Fruit fly (Drosophila melanogaster): ENCODE results near the gene COX7A.

Gene COX7A

dm6 chr3R:8313038-8313437 lies 27.8 kb downstream of the COX7A start, which contains the start of gene CG7483:
Gene CG7483, plus strand, starts transcription at chr3R:8313208.
- no peak for TF ChIP-seq noc (tag; optimal IDR thresholded peaks at IDR 0.05)

- no peak for TF ChIP-seq noc (tag; optimal IDR thresholded peaks at IDR 0.05)
These were observed 28.8 kb downstream of the COX7A start, which contains the start of the genes CG11694 and CG11698 for dm6 chr3R:8312037-8312436. Gene CG11694, minus strand, starts transcription at chr3R:8312137. Gene CG11698, plus strand, starts transcription at chr3R:8312188.

dm6 chr3R:8310678-8311077 lies 30.2 kb downstream of the COX7A start, which contains the start of gene CG11693:
Gene CG11693, minus strand, starts transcription at chr3R:8310778.
- TF ChIP-seq noc (tag; optimal IDR thresholded peaks at IDR 0.05), result no peak

dm6 chr3R:8308515-8308959 lies 32.3 kb downstream of the COX7A start, which contains the start of gene tex:
Gene tex, minus strand, starts transcription at chr3R:8308645.
- TF ChIP-seq noc (tag; optimal IDR thresholded peaks at IDR 0.05), result no peak

- no peak for TF ChIP-seq noc (tag; optimal IDR thresholded peaks at IDR 0.05)
These were observed 33.6 kb downstream of the COX7A start for dm6 chr3R:8307283-8307682.

- TF ChIP-seq noc (tag; optimal IDR thresholded peaks at IDR 0.05), result no peak
These were observed 33.9 kb downstream of the COX7A start for dm6 chr3R:8306927-8307261.

- no peak for TF ChIP-seq noc (tag; optimal IDR thresholded peaks at IDR 0.05)
These were observed 34.5 kb downstream of the COX7A start for dm6 chr3R:8306188-8306926.

dm6 chr3R:8305110-8305509 lies 35.7 kb downstream of the COX7A start, which contains the start of gene Sgt1:
Gene Sgt1, minus strand, starts transcription at chr3R:8305274.
- no peak for TF ChIP-seq noc (tag; optimal IDR thresholded peaks at IDR 0.05)

dm6 chr3R:8303848-8304247 lies 37.0 kb downstream of the COX7A start, which contains the start of gene nac:
Gene nac, minus strand, starts transcription at chr3R:8304023.
- TF ChIP-seq noc (tag; optimal IDR thresholded peaks at IDR 0.05), result no peak

dm6 chr3R:8300928-8301752 lies 39.7 kb downstream of the COX7A start, which contains the start of the genes CG9626 and mRpL1:
Gene CG9626, minus strand, starts transcription at chr3R:8300978.
Gene mRpL1, plus strand, starts transcription at chr3R:8301440.
- TF ChIP-seq noc (tag; optimal IDR thresholded peaks at IDR 0.05), result no peak

- TF ChIP-seq noc (tag; optimal IDR thresholded peaks at IDR 0.05), result no peak
These were observed 48.8 kb downstream of the COX7A start, which contains the start of gene CG31463 for dm6 chr3R:8292034-8292433. Gene CG31463, plus strand, starts transcription at chr3R:8292335.

- no peak for TF ChIP-seq noc (tag; optimal IDR thresholded peaks at IDR 0.05)
These were observed 49.9 kb downstream of the COX7A start, which contains the start of gene CG31464 for dm6 chr3R:8290940-8291339. Gene CG31464, plus strand, starts transcription at chr3R:8291240.

dm6 chr3R:8290478-8290877 lies 50.4 kb downstream of the COX7A start, which contains the start of gene CG11672:
Gene CG11672, minus strand, starts transcription at chr3R:8290578.
- TF ChIP-seq noc (tag; optimal IDR thresholded peaks at IDR 0.05), result no peak

Measured in whole organism, larva.